Worm (Caenorhabditis elegans): Measurements from ENCODE around the gene grl-19.

The grl-19 gene

DNA sequence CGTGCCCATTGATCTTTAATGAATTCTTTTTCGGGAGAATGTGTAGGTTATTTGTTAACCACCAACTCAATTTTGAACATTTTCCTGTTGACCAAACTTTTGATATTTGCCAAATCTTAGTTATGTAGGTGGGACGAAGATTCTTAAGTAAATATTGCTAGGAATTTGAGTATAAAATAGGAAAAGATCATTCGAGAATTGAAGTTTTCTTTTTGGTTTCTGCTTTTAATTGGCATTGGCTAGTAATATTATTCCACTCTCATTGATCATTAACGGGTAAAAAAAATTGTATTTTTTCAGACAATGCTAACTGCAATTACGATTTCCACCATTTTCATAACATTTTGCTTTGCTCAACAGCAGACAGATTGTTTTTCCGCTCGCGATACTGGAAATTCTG, 13.8 kb upstream of the grl-19 start, which contains the start of gene T21D12.12:
T21D12.12 (plus strand) TSS at position 301 of the 400 bp plus-strand sequence.
- no peak for TF ChIP-seq ztf-4 (tag; optimal IDR thresholded peaks at IDR 0.05)
- TF ChIP-seq ama-1 (optimal IDR thresholded peaks at IDR 0.05) = no peak
- TF ChIP-seq aly-2 (tag; optimal IDR thresholded peaks at IDR 0.05) = no peak

DNA sequence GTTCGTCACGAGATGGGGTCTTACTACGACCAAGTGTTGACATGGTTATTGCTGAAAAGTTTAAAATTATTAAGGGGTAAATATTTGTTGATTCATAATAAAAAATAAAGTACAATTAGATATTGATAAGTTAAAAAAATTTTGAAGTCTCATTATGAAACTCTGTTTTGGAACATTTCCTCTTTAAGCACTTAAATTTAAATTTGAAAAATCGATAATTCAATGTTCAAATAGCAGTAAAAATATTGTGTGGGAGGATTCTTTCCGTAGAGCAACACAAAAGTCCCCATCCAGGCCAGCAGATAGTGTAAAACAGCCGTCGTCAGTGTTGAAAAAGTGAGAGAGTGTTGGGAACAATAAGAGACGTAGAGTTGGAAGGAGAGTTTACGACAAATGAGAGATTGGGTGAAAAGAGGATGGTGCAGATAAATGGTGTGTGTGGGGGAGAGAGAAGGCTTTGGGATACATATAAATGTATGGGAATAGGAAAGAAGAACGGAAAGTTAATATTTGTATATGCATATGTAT, 11.9 kb upstream of the grl-19 start, which contains the start of gene pat-6:
pat-6 (minus strand) TSS at position 51 of the 528 bp plus-strand sequence.
- TF ChIP-seq lin-15B (tag; optimal IDR thresholded peaks at IDR 0.05) = no peak
- no peak for TF ChIP-seq tlp-1 (tag; optimal IDR thresholded peaks at IDR 0.05)
- no peak for TF ChIP-seq ets-5 (GFP tag; IDR thresholded peaks at IDR 0.05)
- no peak for TF ChIP-seq zag-1 (tag; optimal IDR thresholded peaks at IDR 0.05)
- no peak for TF ChIP-seq tbx-2 (tag; optimal IDR thresholded peaks at IDR 0.05)
- TF ChIP-seq nhr-19 (GFP tag; conservative IDR thresholded peaks at IDR 0.05) = no peak
- TF ChIP-seq elt-3 (tag; optimal IDR thresholded peaks at IDR 0.05) = no peak
- no peak for TF ChIP-seq nhr-237 (tag; optimal IDR thresholded peaks at IDR 0.05)
- TF ChIP-seq mab-9 (GFP tag; IDR thresholded peaks at IDR 0.05) = no peak
- TF ChIP-seq dsc-1 (tag; optimal IDR thresholded peaks at IDR 0.05) = peak; percentile 58
- peak; percentile 58 for TF ChIP-seq snu-23 (GFP tag; optimal IDR thresholded peaks at IDR 0.05)
- no peak for TF ChIP-seq sup-37 (GFP tag; optimal IDR thresholded peaks at IDR 0.05)
- no peak for TF ChIP-seq unc-30 (tag; optimal IDR thresholded peaks at IDR 0.05)
- TF ChIP-seq egl-27 (tag; optimal IDR thresholded peaks at IDR 0.05) = no peak
- no peak for TF ChIP-seq zip-4 (GFP tag; optimal IDR thresholded peaks at IDR 0.05)
- TF ChIP-seq fkh-10 (GFP tag; optimal IDR thresholded peaks at IDR 0.05) = no peak
- TF ChIP-seq nhr-90 (tag; optimal IDR thresholded peaks at IDR 0.05; ENCODE audit: poor library complexity) = no peak
- no peak for TF ChIP-seq sox-4 (tag; optimal IDR thresholded peaks at IDR 0.05)
- peak; percentile 45 for TF ChIP-seq ztf-4 (tag; optimal IDR thresholded peaks at IDR 0.05)
- peak; percentile 77 for TF ChIP-seq lin-14 (GFP tag; optimal IDR thresholded peaks at IDR 0.05)
- TF ChIP-seq rnt-1 (tag; optimal IDR thresholded peaks at IDR 0.05) = peak; percentile 67
- no peak for TF ChIP-seq vab-15 (tag; optimal IDR thresholded peaks at IDR 0.05)
- peak; percentile 31 for TF ChIP-seq swsn-7 (tag; optimal IDR thresholded peaks at IDR 0.05)
- TF ChIP-seq hlh-4 (tag; optimal IDR thresholded peaks at IDR 0.05) = no peak
- TF ChIP-seq nhr-71 (tag; optimal IDR thresholded peaks at IDR 0.05) = peak; percentile 51
- no peak for TF ChIP-seq unc-130 (tag; optimal IDR thresholded peaks at IDR 0.05)
- no peak for TF ChIP-seq fkh-8 (tag; optimal IDR thresholded peaks at IDR 0.05)
- TF ChIP-seq nhr-11 (tag; optimal IDR thresholded peaks at IDR 0.05) = no peak
- TF ChIP-seq aly-2 (tag; optimal IDR thresholded peaks at IDR 0.05) = no peak
- peak in 1 of 2 experiments; percentile 23 for TF ChIP-seq lsy-2 (tag; optimal IDR thresholded peaks at IDR 0.05)
- no peak for TF ChIP-seq jun-1 (tag; optimal IDR thresholded peaks at IDR 0.05)
- TF ChIP-seq nhr-20 (tag; optimal IDR thresholded peaks at IDR 0.05) = no peak
- TF ChIP-seq sptf-1 (tag; optimal IDR thresholded peaks at IDR 0.05) = no peak
- TF ChIP-seq pax-3 (tag; optimal IDR thresholded peaks at IDR 0.05) = no peak
- TF ChIP-seq efl-1 (optimal IDR thresholded peaks at IDR 0.05) = peak; percentile 57 to 60
- TF ChIP-seq efl-1 (GFP tag; optimal IDR thresholded peaks at IDR 0.05 in 1 of 2) = peak; percentile 47 to 93
- TF ChIP-seq dpl-1 (GFP tag; optimal IDR thresholded peaks at IDR 0.05) = peak in 1 of 3 experiments; percentile 39
- peak; percentile 59 for TF ChIP-seq mep-1 (tag; optimal IDR thresholded peaks at IDR 0.05)
- TF ChIP-seq lin-35 (GFP tag; optimal IDR thresholded peaks at IDR 0.05) = peak; percentile 7 to 53
- TF ChIP-seq mef-2 (tag; optimal IDR thresholded peaks at IDR 0.05) = no peak
- TF ChIP-seq ceh-90 (tag; optimal IDR thresholded peaks at IDR 0.05) = no peak
- peak in 2 of 3 experiments; percentile 1 to 5 for TF ChIP-seq ceh-82 (tag; optimal IDR thresholded peaks at IDR 0.05)
- TF ChIP-seq ceh-63 (GFP tag; optimal IDR thresholded peaks at IDR 0.05) = no peak
